Worm (Caenorhabditis elegans) whole organism, L3 larva: ENCODE data around the gene penr-1.

Experiments used
- ZK546.5 ChIP-seq: sonication (generic microtip); optimal IDR thresholded peaks from 2 replicates; lab custom pipeline; 2017; ENCODE audit warnings: missing biosample characterization, missing genetic modification characterization
- aly-2 ChIP-seq: fragments of 150-350 bp; optimal IDR thresholded peaks from 2 replicates; lab custom pipeline; 2014; ENCODE audit warnings: missing biosample characterization, missing genetic modification characterization
- ama-1 ChIP-seq: fragments of 150-350 bp; optimal IDR thresholded peaks from 2 replicates; lab custom pipeline; 2018
- ceh-16 ChIP-seq: sonication (generic microtip); optimal IDR thresholded peaks from 2 replicates; lab custom pipeline; 2017; ENCODE audit warnings: missing biosample characterization, missing genetic modification characterization
- ceh-28 ChIP-seq: fragments of 150-350 bp; optimal IDR thresholded peaks from 2 replicates; lab custom pipeline; 2014; ENCODE audit warnings: missing biosample characterization, missing genetic modification reagents, missing genetic modification characterization
- ceh-82 ChIP-seq: fragments of 150-350 bp; optimal IDR thresholded peaks from 2 replicates; lab custom pipeline; 2014; ENCODE audit warnings: missing biosample characterization, missing genetic modification characterization
- ceh-9 ChIP-seq: sonication (generic microtip); optimal IDR thresholded peaks from 2 replicates; lab custom pipeline; 2018; ENCODE audit warnings: missing biosample characterization, missing genetic modification characterization
- daf-12 ChIP-seq: fragments of 150-350 bp; optimal IDR thresholded peaks from 2 replicates; lab custom pipeline; 2014; ENCODE audit warnings: missing biosample characterization, missing genetic modification reagents, missing genetic modification characterization
- egl-27 ChIP-seq: sonication (generic microtip); optimal IDR thresholded peaks from 4 replicates; lab custom pipeline; 2017; ENCODE audit warnings: missing biosample characterization, missing genetic modification reagents, missing genetic modification characterization
- egl-5 ChIP-seq: fragments of 150-350 bp; optimal IDR thresholded peaks from 2 replicates; lab custom pipeline; 2017; ENCODE audit warnings: missing biosample characterization, missing genetic modification reagents, missing genetic modification characterization, inconsistent platforms
- fkh-10 ChIP-seq: sonication (generic microtip); optimal IDR thresholded peaks from 2 replicates; lab custom pipeline; 2017; ENCODE audit warnings: missing biosample characterization, missing genetic modification reagents, missing genetic modification characterization
- fkh-2 ChIP-seq: fragments of 150-350 bp; optimal IDR thresholded peaks from 2 replicates; lab custom pipeline; 2014; ENCODE audit warnings: missing biosample characterization, missing genetic modification reagents, missing genetic modification characterization
- lin-39 ChIP-seq: fragments of 150-350 bp; optimal IDR thresholded peaks from 2 replicates; lab custom pipeline; 2018; ENCODE audit warnings: missing biosample characterization, missing genetic modification reagents, missing genetic modification characterization
- lsy-12 ChIP-seq: sonication (generic microtip); optimal IDR thresholded peaks from 2 replicates; lab custom pipeline; 2016; ENCODE audit warnings: mild to moderate bottlenecking, missing genetic modification characterization, missing compliant biosample characterization
- mdl-1 ChIP-seq: fragments of 150-350 bp; optimal IDR thresholded peaks from 2 replicates; lab custom pipeline; 2014; ENCODE audit warnings: missing biosample characterization, missing genetic modification characterization
- mml-1 ChIP-seq: fragments of 150-350 bp; sonication (generic microtip); optimal IDR thresholded peaks from 3 replicates; lab custom pipeline; 2014; ENCODE audit warnings: missing biosample characterization, missing genetic modification characterization
- nhr-11 ChIP-seq: fragments of 150-350 bp; optimal IDR thresholded peaks from 2 replicates; lab custom pipeline; 2014; ENCODE audit warnings: missing biosample characterization, missing genetic modification characterization
- nhr-12 ChIP-seq: fragments of 150-350 bp; optimal IDR thresholded peaks from 2 replicates; lab custom pipeline; 2014; ENCODE audit warnings: missing biosample characterization, missing genetic modification characterization
- nhr-23 ChIP-seq: fragments of 150-350 bp; optimal IDR thresholded peaks from 2 replicates; lab custom pipeline; 2014; ENCODE audit warnings: missing biosample characterization, missing genetic modification reagents, missing genetic modification characterization
- nhr-237 ChIP-seq: fragments of 150-350 bp; optimal IDR thresholded peaks from 2 replicates; lab custom pipeline; 2014; ENCODE audit warnings: missing biosample characterization, missing genetic modification characterization
- nhr-25 ChIP-seq: sonication (generic microtip); optimal IDR thresholded peaks from 2 replicates; lab custom pipeline; 2017; ENCODE audit warnings: missing biosample characterization, missing genetic modification characterization
- nhr-28 ChIP-seq: fragments of 150-350 bp; optimal IDR thresholded peaks from 2 replicates; lab custom pipeline; 2014; ENCODE audit warnings: missing biosample characterization, missing genetic modification characterization
- nhr-43 ChIP-seq: sonication (generic microtip); optimal IDR thresholded peaks from 2 replicates; lab custom pipeline; 2016; ENCODE audit warnings: mild to moderate bottlenecking, missing genetic modification characterization, missing compliant biosample characterization; ENCODE audit not compliant: poor library complexity, severe bottlenecking
- nhr-76 ChIP-seq: fragments of 150-350 bp; sonication (generic microtip); optimal IDR thresholded peaks from 5 replicates; lab custom pipeline; 2014; ENCODE audit warnings: missing biosample characterization, missing genetic modification characterization
- nhr-77 ChIP-seq: fragments of 150-350 bp; optimal IDR thresholded peaks from 2 replicates; lab custom pipeline; 2014; ENCODE audit warnings: missing biosample characterization, missing genetic modification characterization
- pha-4 ChIP-seq: fragments of 150-350 bp; optimal IDR thresholded peaks from 2 replicates; lab custom pipeline; 2014; ENCODE audit warnings: missing biosample characterization, missing genetic modification reagents, missing genetic modification characterization
- pqm-1 ChIP-seq: fragments of 150-350 bp; optimal IDR thresholded peaks from 2 replicates; lab custom pipeline; 2017; ENCODE audit warnings: missing biosample characterization, missing genetic modification characterization, inconsistent platforms
- sea-2 ChIP-seq: fragments of 150-350 bp; sonication (generic microtip); optimal IDR thresholded peaks from 4 replicates; lab custom pipeline; 2014; ENCODE audit warnings: missing biosample characterization, missing genetic modification reagents, missing genetic modification characterization
- skn-1 ChIP-seq: fragments of 150-350 bp; optimal IDR thresholded peaks from 2 replicates; lab custom pipeline; 2014; ENCODE audit warnings: missing biosample characterization, missing genetic modification characterization
- snpc-4 ChIP-seq: fragments of 150-350 bp; optimal IDR thresholded peaks from 2 replicates; lab custom pipeline; 2014; ENCODE audit warnings: missing biosample characterization, missing genetic modification characterization
- tbx-2 ChIP-seq: sonication (generic microtip); optimal IDR thresholded peaks from 2 replicates; lab custom pipeline; 2016; ENCODE audit warnings: mild to moderate bottlenecking, missing genetic modification characterization, missing compliant biosample characterization
- unc-39 ChIP-seq: sonication (generic microtip); optimal IDR thresholded peaks from 4 replicates; lab custom pipeline; 2017; ENCODE audit warnings: missing biosample characterization, missing genetic modification characterization
- zag-1 ChIP-seq: fragments of 150-350 bp; optimal IDR thresholded peaks from 2 replicates; lab custom pipeline; 2014; ENCODE audit warnings: missing biosample characterization, missing genetic modification characterization
- ztf-11 ChIP-seq: fragments of 150-350 bp; optimal IDR thresholded peaks from 2 replicates; lab custom pipeline; 2014; ENCODE audit warnings: missing biosample characterization, missing genetic modification characterization
- ztf-4 ChIP-seq: fragments of 150-350 bp; optimal IDR thresholded peaks from 2 replicates; lab custom pipeline; 2014; ENCODE audit warnings: missing biosample characterization, missing genetic modification characterization

Gene penr-1

DNA sequence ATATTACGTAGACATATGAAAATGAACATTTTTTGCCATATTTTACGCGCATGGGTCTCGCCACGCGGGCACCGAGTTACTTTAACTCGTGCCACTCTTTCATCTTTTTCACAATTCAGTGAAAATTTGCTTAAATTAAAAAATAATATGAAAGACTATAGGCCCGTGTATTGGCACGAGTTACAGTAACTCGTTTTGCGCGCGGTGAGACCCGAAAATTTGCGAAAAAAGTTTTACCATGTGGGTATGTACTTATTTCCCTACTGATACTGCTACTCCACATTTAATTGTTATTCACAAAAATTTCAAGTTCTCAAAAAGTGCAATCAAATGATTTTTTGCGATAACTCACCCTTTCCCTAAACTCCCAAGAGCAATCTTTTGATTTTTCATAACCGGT lies 28.5 kb downstream of the penr-1 start:
- TF ChIP-seq tbx-2 (tag; lab: Kevin White, UChicago) (no peak), zag-1 (tag; lab: Kevin White, UChicago) (no peak), nhr-12 (tag; lab: Kevin White, UChicago) (no peak), daf-12 (tag; lab: Kevin White, UChicago) (no peak)

ce11 chrV:5301226-5301625 lies 31.9 kb downstream of the penr-1 start:
- no peak for TF ChIP-seq nhr-28 (tag; lab: Kevin White, UChicago)
- TF ChIP-seq pqm-1 (tag; lab: Kevin White, UChicago) = no peak
- TF ChIP-seq pha-4 (tag; lab: Kevin White, UChicago) = peak; percentile 13

DNA sequence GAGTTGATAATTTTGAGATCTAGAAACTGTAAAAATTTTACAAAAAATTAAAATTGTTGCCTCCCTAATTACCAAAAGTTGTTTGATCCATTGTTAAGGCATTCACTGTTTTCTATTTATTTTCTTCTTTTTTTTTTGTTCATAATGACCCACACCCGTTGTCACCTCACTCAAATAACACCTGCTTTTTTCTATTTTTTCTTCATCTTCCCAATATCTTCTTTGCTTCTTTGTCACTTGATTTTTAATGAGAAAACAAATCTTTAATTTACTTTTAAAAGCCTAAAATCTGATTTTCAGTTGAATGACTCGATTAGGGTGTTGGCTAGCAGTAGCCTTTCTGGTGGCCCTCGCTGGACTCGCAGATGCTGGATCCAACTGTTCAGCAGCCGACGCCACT lies 34.1 kb downstream of the penr-1 start, which contains the start of gene ncx-2:
Gene ncx-2, plus strand, starts transcription at position 301 of the 400 bp plus-strand sequence.
- TF ChIP-seq sea-2 (GFP tag; lab: Kevin White, UChicago) (no peak), nhr-25 (no peak), egl-27 (no peak), ceh-9 (tag; lab: Kevin White, UChicago) (no peak), nhr-43 (no peak), zag-1 (tag; lab: Kevin White, UChicago) (no peak), pqm-1 (tag; lab: Kevin White, UChicago) (no peak), nhr-237 (tag; lab: Kevin White, UChicago) (no peak), nhr-23 (tag; lab: Kevin White, UChicago) (no peak), snpc-4 (no peak), fkh-2 (tag; lab: Kevin White, UChicago) (no peak), nhr-77 (tag; lab: Kevin White, UChicago) (no peak), pha-4 (tag; lab: Kevin White, UChicago) (no peak), aly-2 (tag; lab: Kevin White, UChicago) (no peak), nhr-76 (tag; lab: Kevin White, UChicago) (no peak), nhr-28 (tag; lab: Kevin White, UChicago) (no peak), ztf-4 (tag; lab: Kevin White, UChicago) (no peak), fkh-10 (GFP tag; lab: Kevin White, UChicago) (no peak), nhr-11 (tag; lab: Kevin White, UChicago) (no peak), ceh-28 (tag; lab: Kevin White, UChicago) (no peak)
- TF ChIP-seq, all 47 proteins: peak for 0

ce11 chrV:5304366-5304765 lies 35.1 kb downstream of the penr-1 start:
- TF ChIP-seq mdl-1 (tag; lab: Kevin White, UChicago) (no peak), snpc-4 (no peak), nhr-237 (tag; lab: Kevin White, UChicago) (no peak), ceh-9 (tag; lab: Kevin White, UChicago) (no peak), nhr-76 (tag; lab: Kevin White, UChicago) (no peak), pha-4 (tag; lab: Kevin White, UChicago) (no peak), lsy-12 (tag; lab: Kevin White, UChicago) (no peak), ama-1 (no peak), ZK546.5 (tag; lab: Kevin White, UChicago) (no peak), nhr-77 (tag; lab: Kevin White, UChicago) (no peak)

DNA sequence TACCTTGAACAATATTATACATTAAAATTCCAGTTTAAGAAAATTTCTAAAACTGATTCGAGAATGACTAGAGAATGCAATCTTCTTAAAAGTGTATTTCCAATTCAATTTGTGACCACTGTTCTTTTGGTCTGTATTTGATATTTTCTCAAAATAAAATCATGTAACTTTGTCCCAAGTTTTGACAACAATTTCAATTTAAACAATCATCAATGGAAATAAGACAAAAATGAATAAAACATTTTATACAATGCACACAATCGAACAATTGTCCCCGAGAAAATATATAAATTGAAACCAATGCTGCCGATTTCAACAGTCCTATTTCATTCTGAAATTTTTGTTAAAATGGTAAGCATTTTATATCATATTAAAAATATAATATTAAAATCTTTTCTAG lies 42.4 kb downstream of the penr-1 start, which contains the start of gene C10G8.4:
Gene C10G8.4, plus strand, starts transcription at position 301 of the 400 bp plus-strand sequence.
- TF ChIP-seq nhr-77 (tag; lab: Kevin White, UChicago) (no peak), lin-39 (tag; lab: Kevin White, UChicago) (no peak), skn-1 (tag; lab: Kevin White, UChicago) (no peak), ceh-16 (tag; lab: Kevin White, UChicago) (no peak), pqm-1 (tag; lab: Kevin White, UChicago) (no peak), ceh-28 (tag; lab: Kevin White, UChicago) (no peak), unc-39 (tag; lab: Kevin White, UChicago) (no peak), ztf-4 (tag; lab: Kevin White, UChicago) (no peak), egl-5 (tag; lab: Kevin White, UChicago) (no peak), pha-4 (tag; lab: Kevin White, UChicago) (no peak)

- TF ChIP-seq ama-1 = no peak
- TF ChIP-seq ztf-11 (tag; lab: Kevin White, UChicago) = no peak
- TF ChIP-seq ceh-82 (tag; lab: Kevin White, UChicago) = no peak
- TF ChIP-seq fkh-10 (GFP tag; lab: Kevin White, UChicago) = no peak
- TF ChIP-seq zag-1 (tag; lab: Kevin White, UChicago) = no peak
- TF ChIP-seq egl-5 (tag; lab: Kevin White, UChicago) = no peak
- no peak for TF ChIP-seq mml-1
Observed at ce11 chrV:5312453-5312852, 43.2 kb downstream of the penr-1 start, which contains the start of gene C10G8.3. C10G8.3 (plus strand) TSS chrV:5312753.
